Worm (Caenorhabditis elegans): ENCODE results near the gene fbxb-111.

Gene fbxb-111

ce11 chrII:2816676-2817075, 41.9 kb upstream of the fbxb-111 start, which contains the start of gene set-13:
Gene set-13, plus strand, starts transcription at chrII:2816976.
- no peak for TF ChIP-seq B0261.1 (tag; optimal IDR thresholded peaks at IDR 0.05)

- TF ChIP-seq let-607 (tag; optimal IDR thresholded peaks at IDR 0.05) (no peak), pha-4 (tag; optimal IDR thresholded peaks at IDR 0.05) (no peak), mel-28 (tag; optimal IDR thresholded peaks at IDR 0.05; ENCODE audit: borderline replicate concordance) (no peak), egrh-3 (GFP tag; IDR thresholded peaks at IDR 0.05) (no peak), zfh-2 (GFP tag; conservative IDR thresholded peaks at IDR 0.05) (no peak), ccch-3 (GFP tag; optimal IDR thresholded peaks at IDR 0.05) (no peak), tlf-1 (GFP tag; optimal IDR thresholded peaks at IDR 0.05) (no peak), Y56A3A.18 (GFP tag; IDR thresholded peaks at IDR 0.05) (no peak), ceh-58 (GFP tag; IDR thresholded peaks at IDR 0.05) (no peak), unc-62 (GFP tag; optimal IDR thresholded peaks at IDR 0.05) (no peak)
Observed at ce11 chrII:2815444-2815843, 40.6 kb upstream of the fbxb-111 start, which contains the start of gene K12H6.2. Gene K12H6.2, minus strand, starts transcription at chrII:2815544.

- TF ChIP-seq mcd-1 (GFP tag; IDR thresholded peaks at IDR 0.05) (0 out of 2 replicates have a peak, but pooled peaks have one; percentile 14), nfya-2 (GFP tag; IDR thresholded peaks at IDR 0.05) (no peak), attf-3 (GFP tag; conservative IDR thresholded peaks at IDR 0.05) (no peak), zfh-2 (GFP tag; conservative IDR thresholded peaks at IDR 0.05) (no peak), xnd-1 (tag; optimal IDR thresholded peaks at IDR 0.05) (peak; percentile 85), lsl-1 (GFP tag; optimal IDR thresholded peaks at IDR 0.05) (peak; percentile 94), snpc-1.3 (tag; optimal IDR thresholded peaks at IDR 0.05; ENCODE audit: insufficient read depth) (peak; percentile 28), Y53G8AR.9 (GFP tag; conservative IDR thresholded peaks at IDR 0.05) (no peak), madf-8 (GFP tag; conservative IDR thresholded peaks at IDR 0.05) (peak; percentile 48; the same call in 1 of the 2 replicates), lag-1 (GFP tag; IDR thresholded peaks at IDR 0.05) (no peak), efl-1 (GFP tag; optimal IDR thresholded peaks at IDR 0.05) (peak; percentile 12), let-526 (GFP tag; IDR thresholded peaks at IDR 0.05) (no peak), K11D2.4 (GFP tag; IDR thresholded peaks at IDR 0.05) (no peak), madf-6 (GFP tag; IDR thresholded peaks at IDR 0.05) (peak; percentile 86)
Observed at ce11 chrII:2815017-2815416, 40.2 kb upstream of the fbxb-111 start.

- TF ChIP-seq hmg-1.2 (GFP tag; IDR thresholded peaks at IDR 0.05) (peak; percentile 80), Y53F4B.3 (GFP tag; IDR thresholded peaks at IDR 0.05) (no peak), lag-1 (GFP tag; IDR thresholded peaks at IDR 0.05) (no peak), zfh-2 (GFP tag; conservative IDR thresholded peaks at IDR 0.05) (0 out of 2 replicates have a peak, but pooled peaks have one; percentile 43)
Observed at ce11 chrII:2807674-2808206, 32.9 kb upstream of the fbxb-111 start, which contains the start of gene K12H6.12. Gene K12H6.12, plus strand, starts transcription at chrII:2808156.

- TF ChIP-seq die-1 (tag; optimal IDR thresholded peaks at IDR 0.05) (no peak), sptf-2 (GFP tag; optimal IDR thresholded peaks at IDR 0.05) (no peak), atf-7 (tag; optimal IDR thresholded peaks at IDR 0.05) (no peak), cebp-1 (GFP tag; IDR thresholded peaks at IDR 0.05) (no peak), cebp-1 (tag; optimal IDR thresholded peaks at IDR 0.05) (no peak), dpl-1 (GFP tag; optimal IDR thresholded peaks at IDR 0.05) (no peak), madf-6 (GFP tag; IDR thresholded peaks at IDR 0.05) (no peak), ceh-91 (GFP tag; IDR thresholded peaks at IDR 0.05) (no peak), efl-1 (GFP tag; optimal IDR thresholded peaks at IDR 0.05) (no peak), fkh-3 (tag; optimal IDR thresholded peaks at IDR 0.05) (no peak), lag-1 (GFP tag; IDR thresholded peaks at IDR 0.05) (no peak), T26A5.8 (tag; optimal IDR thresholded peaks at IDR 0.05) (no peak)
Observed at ce11 chrII:2805566-2805965, 30.8 kb upstream of the fbxb-111 start.

Measured in whole organism, young adult.